Fruit fly (Drosophila melanogaster) whole organism, embryonic: Measurements from ENCODE around the gene mia.

ENCODE experiments used
- Bgb ChIP-seq: fragments of 200-800 bp; sonication (Bioruptor generic); IDR thresholded peaks from 2 replicates; pipeline ENCODE4 v1.3.6; 2022; ENCODE audit warnings: missing biosample characterization, missing genetic modification characterization; ENCODE audit not compliant: partially characterized antibody
- CG10274 ChIP-seq: fragments of 200-800 bp; sonication (Bioruptor generic); optimal IDR thresholded peaks from 3 replicates; lab custom pipeline; 2017; ENCODE audit warnings: missing biosample characterization, mild to moderate bottlenecking, missing genetic modification characterization
- CG10462 ChIP-seq: fragments of 200-800 bp; sonication (Bioruptor generic); optimal IDR thresholded peaks from 2 replicates; lab custom pipeline; 2016; ENCODE audit warnings: missing biosample characterization, missing genetic modification characterization
- CG10543 ChIP-seq: fragments of 200-800 bp; sonication (Bioruptor generic); optimal IDR thresholded peaks from 3 replicates; lab custom pipeline; 2017; ENCODE audit warnings: missing biosample characterization, mild to moderate bottlenecking, missing genetic modification characterization, moderate library complexity
- CG12299 ChIP-seq: fragments of 200-800 bp; sonication (Bioruptor generic); optimal IDR thresholded peaks from 2 replicates; lab custom pipeline; 2018; ENCODE audit warnings: missing biosample characterization, mild to moderate bottlenecking, missing genetic modification characterization
- CG13775 ChIP-seq: fragments of 200-800 bp; sonication (Bioruptor generic); optimal IDR thresholded peaks from 3 replicates; lab custom pipeline; 2017; ENCODE audit warnings: missing biosample characterization, mild to moderate bottlenecking, missing genetic modification characterization
- CG14014 ChIP-seq: fragments of 200-800 bp; sonication (Bioruptor generic); IDR thresholded peaks from 2 replicates; pipeline ENCODE4 v1.3.6; 2022; ENCODE audit warnings: missing biosample characterization, missing genetic modification characterization
- CG14050 ChIP-seq: fragments of 200-800 bp; sonication (Bioruptor generic); IDR thresholded peaks from 3 replicates; pipeline ENCODE4 v1.3.6; 2022; ENCODE audit warnings: missing biosample characterization, missing genetic modification characterization
- CG14710 ChIP-seq: fragments of 200-800 bp; sonication (Bioruptor generic); optimal IDR thresholded peaks from 3 replicates; lab custom pipeline; 2019; ENCODE audit warnings: missing biosample characterization, mild to moderate bottlenecking, missing genetic modification characterization, moderate library complexity
- CG15479 ChIP-seq: fragments of 200-800 bp; sonication (Bioruptor generic); optimal IDR thresholded peaks from 3 replicates; lab custom pipeline; 2019; ENCODE audit warnings: missing biosample characterization, mild to moderate bottlenecking, missing genetic modification characterization, moderate library complexity
- CG1603 ChIP-seq: fragments of 200-800 bp; sonication (Bioruptor generic); optimal IDR thresholded peaks from 2 replicates; lab custom pipeline; 2019; ENCODE audit warnings: missing biosample characterization, mild to moderate bottlenecking, missing genetic modification characterization, moderate library complexity
- CG1647 ChIP-seq: fragments of 200-800 bp; sonication (Bioruptor generic); optimal IDR thresholded peaks from 3 replicates; lab custom pipeline; 2016; ENCODE audit warnings: missing biosample characterization, missing genetic modification characterization
- CG16813 ChIP-seq: fragments of 200-800 bp; sonication (Bioruptor generic); IDR thresholded peaks from 3 replicates; pipeline ENCODE4 v1.3.6; 2022; ENCODE audit warnings: missing biosample characterization, missing genetic modification characterization; ENCODE audit not compliant: partially characterized antibody
- CG16815 ChIP-seq: fragments of 200-800 bp; sonication (Bioruptor generic); optimal IDR thresholded peaks from 3 replicates; lab custom pipeline; 2017; ENCODE audit warnings: missing biosample characterization, mild to moderate bottlenecking, missing genetic modification characterization
- CG18476 ChIP-seq: fragments of 200-800 bp; sonication (Bioruptor generic); optimal IDR thresholded peaks from 2 replicates; lab custom pipeline; 2016; ENCODE audit warnings: missing biosample characterization, mild to moderate bottlenecking, missing genetic modification characterization
- CG2116 ChIP-seq: fragments of 200-800 bp; sonication (Bioruptor generic); optimal IDR thresholded peaks from 3 replicates; lab custom pipeline; 2018; ENCODE audit warnings: missing biosample characterization, mild to moderate bottlenecking, missing genetic modification characterization
- CG30431 ChIP-seq: fragments of 200-800 bp; sonication (Bioruptor generic); optimal IDR thresholded peaks from 2 replicates; lab custom pipeline; 2017; ENCODE audit warnings: missing biosample characterization, missing genetic modification characterization
- CG8089 ChIP-seq: fragments of 200-800 bp; sonication (Bioruptor generic); optimal IDR thresholded peaks from 3 replicates; lab custom pipeline; 2016; ENCODE audit warnings: missing biosample characterization, missing genetic modification characterization
- D ChIP-seq, 2 experiments: fragments of 200-800 bp in 1 of 2; fragments of >200 bp in 1 of 2; sonication (Bioruptor generic) in 1 of 2; optimal IDR thresholded peaks; 2 replicates in 1 of 2; 3 replicates in 1 of 2; lab custom pipeline; 2017; ENCODE audit warnings: mild to moderate bottlenecking in 1 of 2, missing biosample characterization in 1 of 2, missing genetic modification characterization in 1 of 2, missing genetic modification reagents in 1 of 2
- Dref ChIP-seq: fragments of 200-800 bp; sonication (Bioruptor generic); IDR thresholded peaks from 2 replicates; pipeline ENCODE4 v1.3.6; 2022; ENCODE audit warnings: missing biosample characterization, missing genetic modification characterization
- MESR4 ChIP-seq: fragments of 200-800 bp; sonication (Bioruptor generic); optimal IDR thresholded peaks from 2 replicates; lab custom pipeline; 2018; ENCODE audit warnings: missing biosample characterization, mild to moderate bottlenecking, missing genetic modification characterization, moderate library complexity
- Meics ChIP-seq: fragments of 200-800 bp; sonication (Bioruptor generic); optimal IDR thresholded peaks from 2 replicates; lab custom pipeline; 2017; ENCODE audit warnings: missing biosample characterization, mild to moderate bottlenecking, missing genetic modification characterization
- PHDP ChIP-seq: fragments of 200-800 bp; sonication (Bioruptor generic); optimal IDR thresholded peaks from 3 replicates; lab custom pipeline; 2018; ENCODE audit warnings: missing biosample characterization, mild to moderate bottlenecking, missing genetic modification characterization, moderate library complexity
- Scr ChIP-seq: fragments of 200-800 bp; sonication (Bioruptor generic); IDR thresholded peaks from 2 replicates; pipeline ENCODE4 v1.3.6; 2022; ENCODE audit warnings: missing biosample characterization, missing genetic modification characterization; ENCODE audit not compliant: partially characterized antibody
- ash1 ChIP-seq: fragments of 200-800 bp; sonication (Bioruptor generic); optimal IDR thresholded peaks from 2 replicates; lab custom pipeline; 2018; ENCODE audit warnings: missing biosample characterization, mild to moderate bottlenecking, missing genetic modification characterization
- ato ChIP-seq: fragments of 200-800 bp; sonication (Bioruptor generic); IDR thresholded peaks from 2 replicates; pipeline ENCODE4 v1.3.6; 2022; ENCODE audit warnings: missing biosample characterization, missing genetic modification characterization; ENCODE audit not compliant: partially characterized antibody
- chinmo ChIP-seq: fragments of 200-800 bp; sonication (Bioruptor generic); IDR thresholded peaks from 4 replicates; pipeline ENCODE4 v1.3.6; 2022; ENCODE audit warnings: missing biosample characterization, missing genetic modification characterization; ENCODE audit not compliant: partially characterized antibody
- cwo ChIP-seq: fragments of 200-800 bp; sonication (Bioruptor generic); optimal IDR thresholded peaks from 3 replicates; lab custom pipeline; 2017; ENCODE audit warnings: missing biosample characterization, missing genetic modification characterization, mild to moderate bottlenecking, moderate library complexity, missing genetic modification reagents
- dimm ChIP-seq: fragments of 200-800 bp; sonication (Bioruptor generic); IDR thresholded peaks from 2 replicates; pipeline ENCODE4 v1.3.6; 2022; ENCODE audit warnings: missing biosample characterization, missing genetic modification characterization
- dysf ChIP-seq: fragments of 200-800 bp; sonication (Bioruptor generic); IDR thresholded peaks from 3 replicates; pipeline ENCODE4 v1.3.6; 2022; ENCODE audit warnings: missing biosample characterization, missing genetic modification characterization
- fd96Cb ChIP-seq: fragments of 200-800 bp; sonication (Bioruptor generic); optimal IDR thresholded peaks from 2 replicates; lab custom pipeline; 2018; ENCODE audit warnings: missing biosample characterization, mild to moderate bottlenecking, missing genetic modification characterization, moderate library complexity
- fru ChIP-seq: fragments of >200 bp; optimal IDR thresholded peaks from 2 replicates; lab custom pipeline; 2017
- gfzf ChIP-seq: fragments of 200-800 bp; sonication (Bioruptor generic); optimal IDR thresholded peaks from 2 replicates; lab custom pipeline; 2016; ENCODE audit warnings: missing biosample characterization, mild to moderate bottlenecking, missing genetic modification characterization, moderate library complexity
- grau ChIP-seq: fragments of 200-800 bp; optimal IDR thresholded peaks from 3 replicates; lab custom pipeline; 2019; ENCODE audit warnings: missing biosample characterization, mild to moderate bottlenecking, missing genetic modification characterization, moderate library complexity
- grn ChIP-seq: fragments of 200-800 bp; sonication (Bioruptor generic); optimal IDR thresholded peaks from 3 replicates; lab custom pipeline; 2017; ENCODE audit warnings: missing biosample characterization, missing genetic modification characterization
- hb ChIP-seq: fragments of 200-800 bp; sonication (Bioruptor generic); IDR thresholded peaks from 3 replicates; pipeline ENCODE4 v1.3.6; 2022; ENCODE audit warnings: missing biosample characterization, missing genetic modification characterization; ENCODE audit not compliant: partially characterized antibody
- hth ChIP-seq: fragments of >200 bp; optimal IDR thresholded peaks from 2 replicates; lab custom pipeline; 2017; ENCODE audit warnings: inconsistent platforms
- inv ChIP-seq: fragments of 200-800 bp; sonication (Bioruptor generic); IDR thresholded peaks from 2 replicates; pipeline ENCODE4 v1.3.6; 2022; ENCODE audit warnings: missing biosample characterization, missing genetic modification characterization; ENCODE audit not compliant: partially characterized antibody
- ken ChIP-seq: fragments of 200-800 bp; sonication (Bioruptor generic); IDR thresholded peaks from 3 replicates; pipeline ENCODE4 v1.3.6; 2022; ENCODE audit warnings: missing biosample characterization, missing genetic modification characterization
- klu ChIP-seq: fragments of 200-800 bp; sonication (Bioruptor generic); IDR thresholded peaks from 2 replicates; pipeline ENCODE4 v1.3.6; 2022; ENCODE audit warnings: missing biosample characterization, missing genetic modification characterization
- knrl ChIP-seq: fragments of 200-800 bp; sonication (Bioruptor generic); IDR thresholded peaks from 3 replicates; pipeline ENCODE4 v1.3.6; 2022; ENCODE audit warnings: missing biosample characterization, missing genetic modification characterization; ENCODE audit not compliant: partially characterized antibody
- mld ChIP-seq: fragments of 200-800 bp; sonication (Bioruptor generic); IDR thresholded peaks from 3 replicates; pipeline ENCODE4 v1.3.6; 2022; ENCODE audit warnings: missing biosample characterization, missing genetic modification characterization; ENCODE audit not compliant: partially characterized antibody
- nerfin-2 ChIP-seq: fragments of 200-800 bp; sonication (Bioruptor generic); IDR thresholded peaks from 2 replicates; pipeline ENCODE4 v1.3.6; 2022; ENCODE audit warnings: missing biosample characterization, missing genetic modification characterization; ENCODE audit not compliant: partially characterized antibody
- peb ChIP-seq: fragments of 200-800 bp; sonication (Bioruptor generic); IDR thresholded peaks from 2 replicates; pipeline ENCODE4 v1.3.6; 2022; ENCODE audit warnings: missing biosample characterization, missing genetic modification characterization
- sqz ChIP-seq: fragments of 200-800 bp; sonication (Bioruptor generic); optimal IDR thresholded peaks from 3 replicates; lab custom pipeline; 2018; ENCODE audit warnings: missing biosample characterization, mild to moderate bottlenecking, missing genetic modification characterization
- tll ChIP-seq, 2 experiments: fragments of 200-800 bp in 1 of 2; fragments of >200 bp in 1 of 2; sonication (Bioruptor generic) in 1 of 2; optimal IDR thresholded peaks; 2 replicates each; lab custom pipeline; 2017 to 2019; ENCODE audit warnings: missing biosample characterization in 2 of 2, missing genetic modification characterization in 2 of 2, mild to moderate bottlenecking in 1 of 2, moderate library complexity in 1 of 2
- tna ChIP-seq: fragments of 200-800 bp; sonication (Bioruptor generic); IDR thresholded peaks from 2 replicates; pipeline ENCODE4 v1.3.6; 2022; ENCODE audit warnings: missing biosample characterization, missing genetic modification characterization; ENCODE audit not compliant: partially characterized antibody
- toy ChIP-seq: fragments of 200-800 bp; sonication (Bioruptor generic); IDR thresholded peaks from 2 replicates; pipeline ENCODE4 v1.3.6; 2022; ENCODE audit warnings: missing biosample characterization, missing genetic modification characterization
- unc-4 ChIP-seq: fragments of 200-800 bp; sonication (Bioruptor generic); IDR thresholded peaks from 2 replicates; pipeline ENCODE4 v1.3.6; 2022; ENCODE audit warnings: missing biosample characterization, missing genetic modification characterization; ENCODE audit not compliant: partially characterized antibody

Gene mia

DNA sequence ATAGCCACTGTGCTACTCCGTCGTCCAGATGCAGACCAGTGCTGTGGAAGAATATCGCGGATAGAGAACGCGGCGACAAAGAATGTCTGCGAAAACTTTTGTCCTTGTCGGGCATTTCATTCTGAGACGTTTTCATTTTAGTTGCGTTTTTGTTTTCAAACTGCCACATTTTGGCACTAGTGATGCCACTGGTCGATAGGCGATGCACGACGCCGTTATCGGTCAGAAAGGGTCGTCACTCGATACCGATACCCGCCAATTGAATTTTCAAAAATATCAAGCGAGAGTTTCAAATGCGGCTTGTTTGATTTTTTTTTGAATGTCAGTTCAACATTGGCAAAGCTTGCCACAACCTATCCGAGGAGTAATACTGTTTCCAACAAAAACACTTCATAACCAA, 516 bp downstream of the mia start (continued):
- TF ChIP-seq grau (tag; lab: Kevin White, UChicago) (no peak), Meics (GFP tag; lab: Kevin White, UChicago) (no peak), cwo (no peak), unc-4 (GFP tag; lab: Robert Waterston, UW) (peak; percentile 67), CG16815 (GFP tag; lab: Kevin White, UChicago) (no peak), Scr (GFP tag; lab: Robert Waterston, UW) (peak; percentile 69), D (optimal IDR thresholded peaks at IDR 0.05; lab: Kevin White, UChicago) (no peak), D (GFP tag; optimal IDR thresholded peaks at IDR 0.05; lab: Kevin White, UChicago) (no peak), CG30431 (GFP tag; lab: Kevin White, UChicago) (no peak), CG10274 (GFP tag; lab: Kevin White, UChicago) (no peak), klu (no peak), ash1 (GFP tag; lab: Kevin White, UChicago) (no peak), mld (GFP tag; lab: Robert Waterston, UW) (peak; percentile 41; the same call in 1 of the 3 replicates), CG10543 (GFP tag; lab: Kevin White, UChicago) (no peak), chinmo (GFP tag; lab: Robert Waterston, UW) (0 out of 4 replicates have a peak, but pooled peaks have one; percentile 55), dysf (GFP tag; lab: Robert Waterston, UW) (no peak), CG1647 (GFP tag; lab: Kevin White, UChicago) (no peak), grn (no peak), tna (GFP tag; lab: Robert Waterston, UW) (peak; percentile 63), CG8089 (GFP tag; lab: Kevin White, UChicago) (no peak), dimm (GFP tag; lab: Robert Waterston, UW) (no peak), Dref (GFP tag; lab: Robert Waterston, UW) (peak; percentile 90), sqz (GFP tag; lab: Kevin White, UChicago) (no peak), hb (GFP tag; lab: Robert Waterston, UW) (peak; percentile 64; the same call in 1 of the 3 replicates), CG15479 (GFP tag; lab: Kevin White, UChicago) (no peak), fd96Cb (tag; lab: Kevin White, UChicago) (no peak), CG13775 (GFP tag; lab: Kevin White, UChicago) (no peak), CG14050 (GFP tag; lab: Robert Waterston, UW) (no peak), fru (lab: Kevin White, UChicago) (no peak), CG12299 (tag; lab: Kevin White, UChicago) (no peak), ato (peak; percentile 56), CG14014 (GFP tag; lab: Robert Waterston, UW) (no peak), peb (GFP tag; lab: Robert Waterston, UW) (no peak), gfzf (peak; percentile 26), PHDP (tag; lab: Kevin White, UChicago) (no peak), MESR4 (no peak), hth (no peak), CG2116 (peak; percentile 81), CG14710 (tag; lab: Kevin White, UChicago) (peak; percentile 27), CG10462 (GFP tag; lab: Kevin White, UChicago) (no peak), knrl (peak; percentile 51; the same call in 1 of the 3 replicates), tll (GFP tag; optimal IDR thresholded peaks at IDR 0.05; lab: Kevin White, UChicago) (no peak), Bgb (GFP tag; lab: Robert Waterston, UW) (peak; percentile 82), ken (GFP tag; lab: Robert Waterston, UW) (no peak), toy (GFP tag; lab: Robert Waterston, UW) (no peak), CG1603 (peak; percentile 52), CG16813 (GFP tag; lab: Robert Waterston, UW) (peak; percentile 72), inv (GFP tag; lab: Robert Waterston, UW) (peak; percentile 41; the same call in 1 of the 2 replicates), nerfin-2 (peak; percentile 57; the same call in 1 of the 2 replicates), CG18476 (GFP tag; lab: Kevin White, UChicago) (no peak)
